Worm (Caenorhabditis elegans): ENCODE results near the gene htp-1.

- no peak for TF ChIP-seq ceh-44 (GFP tag; IDR thresholded peaks at IDR 0.05)
- TF ChIP-seq mep-1 (tag; optimal IDR thresholded peaks at IDR 0.05), result no peak
- TF ChIP-seq D1046.2 (GFP tag; IDR thresholded peaks at IDR 0.05), result no peak
- no peak for TF ChIP-seq unc-39 (tag; optimal IDR thresholded peaks at IDR 0.05)
- no peak for TF ChIP-seq nhr-76 (tag; optimal IDR thresholded peaks at IDR 0.05)
- TF ChIP-seq snpc-4 (tag; optimal IDR thresholded peaks at IDR 0.05), result no peak
- TF ChIP-seq nhr-77 (tag; optimal IDR thresholded peaks at IDR 0.05), result no peak
- no peak for TF ChIP-seq lin-15B (tag; optimal IDR thresholded peaks at IDR 0.05)
- TF ChIP-seq nhr-11 (tag; optimal IDR thresholded peaks at IDR 0.05), result no peak
- no peak for TF ChIP-seq lsy-2 (tag; optimal IDR thresholded peaks at IDR 0.05)
- TF ChIP-seq R02D3.7 (tag; optimal IDR thresholded peaks at IDR 0.05), result no peak
- no peak for TF ChIP-seq ZK546.5 (tag; optimal IDR thresholded peaks at IDR 0.05)
Measured at ce11 chrIV:5389951-5390350, 1.4 kb downstream of the htp-1 start.

Data from whole organism, L4 larva.